Worm (Caenorhabditis elegans) whole organism, L4 larva: ENCODE data around the gene his-2.

Source experiments
- ZK337.2 ChIP-seq: fragments of 200-800 bp; sonication (Bioruptor generic); IDR thresholded peaks from 2 replicates; pipeline ENCODE4 v1.3.6; 2022; ENCODE audit warnings: missing genetic modification reagents, missing genetic modification characterization, missing compliant biosample characterization
- attf-4 ChIP-seq: sonication (generic microtip); optimal IDR thresholded peaks from 3 replicates; lab custom pipeline; 2017; ENCODE audit warnings: missing biosample characterization, missing genetic modification characterization
- ceh-32 ChIP-seq: sonication (generic microtip); optimal IDR thresholded peaks from 2 replicates; lab custom pipeline; 2016; ENCODE audit warnings: mild to moderate bottlenecking, missing genetic modification characterization, missing compliant biosample characterization; ENCODE audit not compliant: poor library complexity
- ctbp-1 ChIP-seq: fragments of 200-800 bp; sonication (Bioruptor generic); IDR thresholded peaks from 2 replicates; pipeline ENCODE4 v1.3.6; 2022; ENCODE audit warnings: missing genetic modification reagents, missing genetic modification characterization, missing compliant biosample characterization
- dpl-1 ChIP-seq: fragments of 150-350 bp; optimal IDR thresholded peaks from 2 replicates; lab custom pipeline; 2014; ENCODE audit warnings: missing biosample characterization, missing genetic modification reagents, missing genetic modification characterization
- duxl-1 ChIP-seq: sonication (generic microtip); optimal IDR thresholded peaks from 2 replicates; lab custom pipeline; 2016; ENCODE audit warnings: mild to moderate bottlenecking, missing genetic modification characterization, moderate library complexity, missing compliant biosample characterization; ENCODE audit not compliant: poor library complexity
- fkh-10 ChIP-seq: fragments of 150-350 bp; optimal IDR thresholded peaks from 2 replicates; lab custom pipeline; 2014; ENCODE audit warnings: missing biosample characterization, missing genetic modification reagents, missing genetic modification characterization
- unc-39 ChIP-seq: sonication (generic microtip); optimal IDR thresholded peaks from 2 replicates; lab custom pipeline; 2017; ENCODE audit warnings: missing biosample characterization, missing genetic modification characterization

ce11 chrV:16024917-16025316, 17.2 kb downstream of the his-2 start:
- TF ChIP-seq attf-4 (tag; lab: Kevin White, UChicago) (no peak), fkh-10 (GFP tag; lab: Kevin White, UChicago) (no peak), ctbp-1 (GFP tag; lab: Robert Waterston, UW) (no peak), unc-39 (tag; lab: Kevin White, UChicago) (no peak), dpl-1 (GFP tag; lab: Kevin White, UChicago) (no peak), ceh-32 (tag; lab: Kevin White, UChicago) (no peak), ZK337.2 (GFP tag; lab: Robert Waterston, UW) (no peak), duxl-1 (tag; lab: Kevin White, UChicago) (no peak)
